Worm (Caenorhabditis elegans) whole organism, L4 larva: ENCODE measurements around the gene mrps-28.

Source experiments
- daf-19 ChIP-seq: fragments of 200-800 bp; sonication (Bioruptor generic); conservative IDR thresholded peaks from 2 replicates; pipeline ENCODE4 v1.3.6; 2022; ENCODE audit warnings: missing genetic modification characterization, missing compliant biosample characterization
- mdl-1 ChIP-seq, 2 experiments: fragments of 150-350 bp in 1 of 2; sonication (generic microtip) in 1 of 2; optimal IDR thresholded peaks; 2 replicates each; lab custom pipeline; 2014 to 2017; ENCODE audit warnings: missing biosample characterization in 2 of 2, missing genetic modification characterization in 2 of 2
- mep-1 ChIP-seq: fragments of 150-350 bp; sonication (generic microtip); optimal IDR thresholded peaks from 3 replicates; lab custom pipeline; 2014; ENCODE audit warnings: missing biosample characterization, missing genetic modification characterization
- nhr-237 ChIP-seq: sonication (generic microtip); optimal IDR thresholded peaks from 2 replicates; lab custom pipeline; 2017; ENCODE audit warnings: missing biosample characterization, missing genetic modification characterization
- unc-130 ChIP-seq: sonication (generic microtip); optimal IDR thresholded peaks from 2 replicates; lab custom pipeline; 2016; ENCODE audit warnings: missing genetic modification reagents, missing genetic modification characterization, missing compliant biosample characterization
- zfp-2 ChIP-seq: sonication (generic microtip); optimal IDR thresholded peaks from 2 replicates; lab custom pipeline; 2016; ENCODE audit warnings: mild to moderate bottlenecking, missing genetic modification characterization, missing compliant biosample characterization

- TF ChIP-seq mep-1 (tag; lab: Kevin White, UChicago) (no peak), zfp-2 (no peak), unc-130 (GFP tag; lab: Kevin White, UChicago) (no peak), mdl-1 (tag; optimal IDR thresholded peaks at IDR 0.05; lab: Kevin White, UChicago) (no peak), nhr-237 (tag; lab: Kevin White, UChicago) (no peak), daf-19 (no peak)
These were observed 20.3 kb upstream of the mrps-28 start for ce11 chrV:19623523-19624312.
